Worm (Caenorhabditis elegans): ENCODE measurements around the gene H04M03.12.

ce11 chrIV:5856975-5857374, 46.2 kb downstream of the H04M03.12 start:
- TF ChIP-seq ztf-11 (tag; optimal IDR thresholded peaks at IDR 0.05), result no peak
- TF ChIP-seq lin-13 (tag; optimal IDR thresholded peaks at IDR 0.05), result no peak
- TF ChIP-seq sptf-1 (tag; optimal IDR thresholded peaks at IDR 0.05), result no peak
- TF ChIP-seq zip-8 (tag; optimal IDR thresholded peaks at IDR 0.05), result no peak
- TF ChIP-seq nhr-2 (tag; optimal IDR thresholded peaks at IDR 0.05), result peak; percentile 58
- no peak for TF ChIP-seq nhr-237 (tag; optimal IDR thresholded peaks at IDR 0.05)
- no peak for TF ChIP-seq tbx-8 (GFP tag; optimal IDR thresholded peaks at IDR 0.05)
- no peak for TF ChIP-seq ceh-43 (GFP tag; optimal IDR thresholded peaks at IDR 0.05)
- TF ChIP-seq nhr-12 (tag; optimal IDR thresholded peaks at IDR 0.05), result no peak
- no peak for TF ChIP-seq M03D4.4 (tag; optimal IDR thresholded peaks at IDR 0.05)
- TF ChIP-seq elt-1 (tag; optimal IDR thresholded peaks at IDR 0.05; ENCODE audit: borderline replicate concordance, insufficient read depth), result no peak
- no peak for TF ChIP-seq pha-4 (tag; optimal IDR thresholded peaks at IDR 0.05)
- no peak for TF ChIP-seq lsy-2 (tag; optimal IDR thresholded peaks at IDR 0.05)
- no peak for TF ChIP-seq mep-1 (tag; optimal IDR thresholded peaks at IDR 0.05)
